Fruit fly (Drosophila melanogaster): Measurements from ENCODE around the gene Skel.

The Skel gene

dm6 chr3R:10680825-10681681, 5.7 kb upstream of the Skel start, which contains the start of gene Phyhd1 (continued):
- TF ChIP-seq CG6175 (GFP tag; IDR thresholded peaks at IDR 0.05) (peak; percentile 81; the same call in 2 of the 3 replicates), wek (GFP tag; optimal IDR thresholded peaks at IDR 0.05) (peak; percentile 81), Hmx (GFP tag; optimal IDR thresholded peaks at IDR 0.05) (peak; percentile 80), bcd (GFP tag; optimal IDR thresholded peaks at IDR 0.05) (peak; percentile 95), prd (optimal IDR thresholded peaks at IDR 0.05) (no peak), prd (GFP tag; IDR thresholded peaks at IDR 0.05) (peak; percentile 96), CG10462 (GFP tag; optimal IDR thresholded peaks at IDR 0.05) (peak; percentile 88), bbx (GFP tag; IDR thresholded peaks at IDR 0.05; ENCODE audit: partially characterized antibody) (no peak), HLH4C (GFP tag; IDR thresholded peaks at IDR 0.05; ENCODE audit: partially characterized antibody) (no peak), Abd-B (GFP tag; optimal IDR thresholded peaks at IDR 0.05) (peak; percentile 88), en (GFP tag; optimal IDR thresholded peaks at IDR 0.05) (peak; percentile 79), CkIIα-i1 (GFP tag; IDR thresholded peaks at IDR 0.05) (0 out of 2 replicates have a peak, but pooled peaks have one; percentile 50), CG7556 (GFP tag; optimal IDR thresholded peaks at IDR 0.05) (peak; percentile 97), CG6654 (GFP tag; optimal IDR thresholded peaks at IDR 0.05) (peak; percentile 85), hb (GFP tag; IDR thresholded peaks at IDR 0.05; ENCODE audit: partially characterized antibody) (no peak), salm (tag; optimal IDR thresholded peaks at IDR 0.05) (peak; percentile 95), Mrtf (GFP tag; IDR thresholded peaks at IDR 0.05) (peak; percentile 91), Neu2 (GFP tag; optimal IDR thresholded peaks at IDR 0.05; ENCODE audit: borderline replicate concordance) (peak; percentile 61), CG5245 (GFP tag; optimal IDR thresholded peaks at IDR 0.05) (peak; percentile 91), jing (GFP tag; optimal IDR thresholded peaks at IDR 0.05) (peak; percentile 90), Fer3 (tag; optimal IDR thresholded peaks at IDR 0.05) (peak; percentile 93), CG32532 (GFP tag; IDR thresholded peaks at IDR 0.05) (peak; percentile 94), CG15011 (GFP tag; optimal IDR thresholded peaks at IDR 0.05) (peak; percentile 89), CG2202 (tag; optimal IDR thresholded peaks at IDR 0.05) (peak; percentile 89), CrebB (tag; optimal IDR thresholded peaks at IDR 0.05) (peak; percentile 88)

DNA sequence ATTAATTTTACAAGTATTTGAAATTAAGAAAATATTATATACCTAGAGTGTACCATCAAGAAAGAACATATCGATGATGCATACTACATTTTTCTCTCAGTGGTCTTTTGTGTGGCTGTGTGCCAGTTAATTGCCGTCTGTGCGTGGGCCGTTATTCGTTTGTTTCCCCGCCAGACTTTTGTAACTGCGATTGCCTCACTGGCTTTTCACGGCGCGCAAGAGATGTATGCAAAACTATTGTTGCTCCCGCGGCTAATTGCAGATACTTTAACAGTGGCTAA, 5.1 kb upstream of the Skel start:
- TF ChIP-seq H15 (GFP tag; IDR thresholded peaks at IDR 0.05) (peak; percentile 74; the same call in 2 of the 3 replicates), Atf3 (GFP tag; optimal IDR thresholded peaks at IDR 0.05) (no peak), CG8944 (GFP tag; optimal IDR thresholded peaks at IDR 0.05) (no peak), nmo (GFP tag; optimal IDR thresholded peaks at IDR 0.05) (no peak), slbo (GFP tag; IDR thresholded peaks at IDR 0.05) (peak; percentile 69), CkIIα-i1 (GFP tag; IDR thresholded peaks at IDR 0.05) (no peak), danr (GFP tag; IDR thresholded peaks at IDR 0.05) (peak; percentile 56; the same call in 1 of the 2 replicates), CG4730 (GFP tag; IDR thresholded peaks at IDR 0.05) (peak; percentile 50), pho (GFP tag; optimal IDR thresholded peaks at IDR 0.05) (no peak), gfzf (GFP tag; optimal IDR thresholded peaks at IDR 0.05) (no peak), Xbp1 (GFP tag; optimal IDR thresholded peaks at IDR 0.05) (peak; percentile 36), Sin3A (optimal IDR thresholded peaks at IDR 0.05) (no peak), chn (GFP tag; optimal IDR thresholded peaks at IDR 0.05) (no peak), toy (GFP tag; IDR thresholded peaks at IDR 0.05) (0 out of 2 replicates have a peak, but pooled peaks have one; percentile 42), CG7357 (GFP tag; IDR thresholded peaks at IDR 0.05) (no peak), yki (optimal IDR thresholded peaks at IDR 0.05) (no peak), CG32532 (GFP tag; IDR thresholded peaks at IDR 0.05) (peak; percentile 80), CG10979 (tag; optimal IDR thresholded peaks at IDR 0.05) (peak; percentile 29), tio (GFP tag; optimal IDR thresholded peaks at IDR 0.05) (no peak), sr (GFP tag; IDR thresholded peaks at IDR 0.05) (peak; percentile 75; the same call in 1 of the 3 replicates), CG6689 (GFP tag; IDR thresholded peaks at IDR 0.05) (peak; percentile 46; the same call in 1 of the 2 replicates), CG8359 (GFP tag; optimal IDR thresholded peaks at IDR 0.05; ENCODE audit: borderline replicate concordance) (peak; percentile 19), CG8089 (GFP tag; optimal IDR thresholded peaks at IDR 0.05) (no peak), Gsc (GFP tag; IDR thresholded peaks at IDR 0.05) (no peak), btn (GFP tag; optimal IDR thresholded peaks at IDR 0.05) (no peak), phol (tag; optimal IDR thresholded peaks at IDR 0.05) (peak; percentile 49), insv (GFP tag; optimal IDR thresholded peaks at IDR 0.05) (no peak), CG9727 (GFP tag; optimal IDR thresholded peaks at IDR 0.05) (no peak)

Measured in whole organism, embryonic.